Worm (Caenorhabditis elegans) whole organism, L4 larva: ENCODE measurements around the gene C17G10.1.

ENCODE experiments used
- ama-1 ChIP-seq: fragments of 150-350 bp; optimal IDR thresholded peaks from 2 replicates; lab custom pipeline; 2014; ENCODE audit warnings: inconsistent platforms, mixed read lengths
- attf-4 ChIP-seq: sonication (generic microtip); optimal IDR thresholded peaks from 3 replicates; lab custom pipeline; 2017; ENCODE audit warnings: missing biosample characterization, missing genetic modification characterization
- fkh-10 ChIP-seq: fragments of 150-350 bp; optimal IDR thresholded peaks from 2 replicates; lab custom pipeline; 2014; ENCODE audit warnings: missing biosample characterization, missing genetic modification reagents, missing genetic modification characterization
- hmg-1.1 ChIP-seq: fragments of 200-800 bp; sonication (Bioruptor generic); IDR thresholded peaks from 2 replicates; pipeline ENCODE4 v1.3.6; 2022; ENCODE audit warnings: missing genetic modification reagents, missing genetic modification characterization, missing compliant biosample characterization
- nhr-111 ChIP-seq: fragments of 200-800 bp; sonication (Bioruptor generic); optimal IDR thresholded peaks from 2 replicates; lab custom pipeline; 2018; ENCODE audit warnings: mild to moderate bottlenecking, missing genetic modification characterization, missing compliant biosample characterization
- nhr-77 ChIP-seq: fragments of 150-350 bp; optimal IDR thresholded peaks from 2 replicates; lab custom pipeline; 2014; ENCODE audit warnings: missing biosample characterization, missing genetic modification characterization
- pha-4 ChIP-seq, 2 experiments: fragments of 150-350 bp in 1 of 2; fragments of 200-800 bp in 1 of 2; sonication (Bioruptor generic) in 1 of 2; IDR thresholded peaks in 1 of 2; optimal IDR thresholded peaks in 1 of 2; 2 replicates each; pipeline versions ENCODE4 v1.3.6 to Lab custom; 2014 to 2022; ENCODE audit warnings: missing genetic modification characterization in 2 of 2, missing genetic modification reagents in 2 of 2, missing biosample characterization in 1 of 2, missing compliant biosample characterization in 1 of 2
- pqm-1 ChIP-seq: sonication (generic microtip); optimal IDR thresholded peaks from 2 replicates; lab custom pipeline; 2017; ENCODE audit warnings: missing biosample characterization, missing genetic modification characterization
- skn-1 ChIP-seq: fragments of 150-350 bp; optimal IDR thresholded peaks from 2 replicates; lab custom pipeline; 2014; ENCODE audit warnings: missing biosample characterization, missing genetic modification characterization
- spr-1 ChIP-seq: sonication (generic microtip); optimal IDR thresholded peaks from 2 replicates; lab custom pipeline; 2016; ENCODE audit warnings: mild to moderate bottlenecking, missing genetic modification characterization, missing compliant biosample characterization

DNA sequence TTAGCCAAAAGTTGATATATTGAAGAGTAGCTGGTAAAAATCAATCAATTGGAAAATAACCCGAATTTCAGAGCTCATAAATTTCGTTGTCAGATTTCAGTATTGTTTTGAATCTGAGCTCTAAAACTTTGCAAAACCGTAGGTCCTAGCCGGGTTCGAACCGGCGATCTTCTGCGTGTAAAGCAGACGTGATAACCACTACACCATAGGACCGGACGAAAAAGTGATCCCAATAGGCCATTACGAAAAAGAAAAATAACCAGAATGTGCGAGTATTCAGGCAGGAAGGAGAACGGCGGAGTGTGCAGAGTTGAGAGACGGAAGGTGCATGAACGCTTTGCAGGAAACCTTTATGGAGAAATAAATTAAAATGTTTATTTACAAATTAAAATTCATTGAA lies 19.3 kb upstream of the C17G10.1 start:
- peak; percentile 80 for TF ChIP-seq hmg-1.1
- TF ChIP-seq nhr-77 = peak; percentile 19
- TF ChIP-seq nhr-111 = no peak
- peak; percentile 11 for TF ChIP-seq spr-1 (tag; lab: Kevin White, UChicago)
- no peak for TF ChIP-seq attf-4 (tag; lab: Kevin White, UChicago)
- TF ChIP-seq pha-4 (GFP tag; IDR thresholded peaks at IDR 0.05; lab: Robert Waterston, UW) = peak; percentile 73
- TF ChIP-seq pha-4 (tag; optimal IDR thresholded peaks at IDR 0.05; lab: Kevin White, UChicago) = no peak
- TF ChIP-seq skn-1 = no peak
- no peak for TF ChIP-seq pqm-1 (tag; lab: Kevin White, UChicago)
- no peak for TF ChIP-seq fkh-10 (GFP tag; lab: Kevin White, UChicago)
- TF ChIP-seq ama-1 (lab: Kevin White, UChicago) = no peak
